Fruit fly (Drosophila melanogaster): Measurements from ENCODE around the gene ATPsynB.

- TF ChIP-seq sv (GFP tag; optimal IDR thresholded peaks at IDR 0.05) (no peak), OdsH (GFP tag; optimal IDR thresholded peaks at IDR 0.05) (no peak), fru (GFP tag; optimal IDR thresholded peaks at IDR 0.05) (no peak), woc (GFP tag; optimal IDR thresholded peaks at IDR 0.05) (no peak), jim (GFP tag; optimal IDR thresholded peaks at IDR 0.05) (no peak), pan (optimal IDR thresholded peaks at IDR 0.05) (no peak), sage (GFP tag; optimal IDR thresholded peaks at IDR 0.05) (no peak)
These were observed 38.3 kb upstream of the ATPsynB start for dm6 chr3L:9691476-9691826.

All from whole organism, wandering third instar larva.